Worm (Caenorhabditis elegans): ENCODE data around the gene R144.13.

- TF ChIP-seq ztf-11 (tag; optimal IDR thresholded peaks at IDR 0.05) (no peak), unc-130 (GFP tag; optimal IDR thresholded peaks at IDR 0.05) (no peak), zag-1 (tag; optimal IDR thresholded peaks at IDR 0.05) (no peak), mxl-3 (GFP tag; optimal IDR thresholded peaks at IDR 0.05) (no peak)
These were observed 38.7 kb downstream of the R144.13 start, which contains the start of gene C45G9.10 for ce11 chrIII:5061798-5062197.

Measured in whole organism, L4 larva.